Worm (Caenorhabditis elegans) whole organism, midembryonic: ENCODE data around the gene ttr-21.

Experiments used
- flt-1 ChIP-seq: fragments of 200-800 bp; sonication (Bioruptor generic); IDR thresholded peaks from 2 replicates; pipeline ENCODE4 v1.3.6; 2022; ENCODE audit warnings: missing genetic modification characterization, missing compliant biosample characterization
- klf-2 ChIP-seq: fragments of 200-800 bp; sonication (Bioruptor generic); conservative IDR thresholded peaks from 2 replicates; pipeline ENCODE4 v1.3.6; 2022; ENCODE audit warnings: missing genetic modification reagents, missing genetic modification characterization, missing compliant biosample characterization
- tab-1 ChIP-seq: fragments of 200-800 bp; sonication (Bioruptor generic); IDR thresholded peaks from 2 replicates; pipeline ENCODE4 v1.3.6; 2022; ENCODE audit warnings: missing genetic modification characterization, missing compliant biosample characterization
- ztf-23 ChIP-seq: fragments of 200-800 bp; sonication (Bioruptor generic); IDR thresholded peaks from 2 replicates; pipeline ENCODE4 v1.3.6; 2022; ENCODE audit warnings: missing genetic modification reagents, missing genetic modification characterization, missing compliant biosample characterization

DNA sequence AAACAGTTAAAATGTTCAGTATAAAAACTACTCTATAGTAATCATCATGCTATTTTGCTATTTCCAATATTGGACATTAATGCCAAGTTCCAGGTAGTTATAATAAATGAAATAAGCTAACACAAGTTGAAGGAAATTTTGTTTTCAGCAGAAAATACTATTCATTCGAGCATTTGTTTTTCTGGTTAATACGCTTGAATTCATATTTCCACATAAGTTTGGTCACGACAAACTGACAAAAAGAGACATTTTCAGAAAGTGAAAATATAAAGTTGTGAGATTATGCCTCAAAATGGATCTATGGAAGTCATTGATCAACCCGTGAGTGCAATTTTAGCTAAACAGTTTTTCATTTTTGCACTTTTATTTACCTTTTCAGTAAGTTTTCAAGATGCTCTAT is 9.1 kb downstream of the ttr-21 start, which contains the start of gene srx-131:
- no peak for TF ChIP-seq flt-1
- TF ChIP-seq tab-1 (GFP tag; lab: Robert Waterston, UW), result no peak
- no peak for TF ChIP-seq klf-2 (GFP tag; lab: Robert Waterston, UW)
- TF ChIP-seq ztf-23, result no peak
